Fruit fly (Drosophila melanogaster): ENCODE data around the gene CG1647.

CG1647 gene

dm6 chr3R:28819555-28820305, at the start of gene CG1647, which contains the start of gene CG1523:
Gene CG1647, plus strand, starts transcription at chr3R:28820221.
Gene CG1523, minus strand, starts transcription at chr3R:28819668.
- TF ChIP-seq psq (optimal IDR thresholded peaks at IDR 0.05) = no peak
- TF ChIP-seq usp (GFP tag; optimal IDR thresholded peaks at IDR 0.05) = no peak
- no peak for TF ChIP-seq Dll (optimal IDR thresholded peaks at IDR 0.05)
- no peak for TF ChIP-seq CG8478 (optimal IDR thresholded peaks at IDR 0.05)
- TF ChIP-seq pan (optimal IDR thresholded peaks at IDR 0.05) = no peak
- no peak for TF ChIP-seq EcR (GFP tag; optimal IDR thresholded peaks at IDR 0.05)

dm6 chr3R:28775703-28776102, 44.3 kb upstream of the CG1647 start:
- TF ChIP-seq pan (optimal IDR thresholded peaks at IDR 0.05) (no peak), usp (GFP tag; optimal IDR thresholded peaks at IDR 0.05) (no peak)

- TF ChIP-seq Dll (optimal IDR thresholded peaks at IDR 0.05) = no peak
- no peak for TF ChIP-seq usp (GFP tag; optimal IDR thresholded peaks at IDR 0.05)
- TF ChIP-seq pan (optimal IDR thresholded peaks at IDR 0.05) = no peak
- TF ChIP-seq CG8478 (optimal IDR thresholded peaks at IDR 0.05) = no peak
Measured at dm6 chr3R:28789317-28789716, 30.7 kb upstream of the CG1647 start, which contains the start of gene CG34295. Gene CG34295, plus strand, starts transcription at chr3R:28789617.

dm6 chr3R:28790222-28790621, 29.8 kb upstream of the CG1647 start, which contains the start of gene intr:
Gene intr, plus strand, starts transcription at chr3R:28790522.
- TF ChIP-seq EcR (GFP tag; optimal IDR thresholded peaks at IDR 0.05) (no peak), psq (optimal IDR thresholded peaks at IDR 0.05) (no peak)

- no peak for TF ChIP-seq EcR (GFP tag; optimal IDR thresholded peaks at IDR 0.05)
- no peak for TF ChIP-seq Dll (optimal IDR thresholded peaks at IDR 0.05)
- TF ChIP-seq usp (GFP tag; optimal IDR thresholded peaks at IDR 0.05) = no peak
- TF ChIP-seq pan (optimal IDR thresholded peaks at IDR 0.05) = no peak
- TF ChIP-seq CG8478 (optimal IDR thresholded peaks at IDR 0.05) = no peak
- no peak for TF ChIP-seq psq (optimal IDR thresholded peaks at IDR 0.05)
Measured at dm6 chr3R:28805164-28805563, 14.9 kb upstream of the CG1647 start.

- TF ChIP-seq usp (GFP tag; optimal IDR thresholded peaks at IDR 0.05) (no peak), pan (optimal IDR thresholded peaks at IDR 0.05) (no peak), CG8478 (optimal IDR thresholded peaks at IDR 0.05) (no peak), Dll (optimal IDR thresholded peaks at IDR 0.05) (no peak), EcR (GFP tag; optimal IDR thresholded peaks at IDR 0.05) (no peak), psq (optimal IDR thresholded peaks at IDR 0.05) (no peak)
Measured at dm6 chr3R:28806402-28806801, 13.6 kb upstream of the CG1647 start, which contains the start of gene CheB98a. Gene CheB98a, plus strand, starts transcription at chr3R:28806702.

- TF ChIP-seq psq (optimal IDR thresholded peaks at IDR 0.05) = no peak
- no peak for TF ChIP-seq usp (GFP tag; optimal IDR thresholded peaks at IDR 0.05)
- no peak for TF ChIP-seq pan (optimal IDR thresholded peaks at IDR 0.05)
- no peak for TF ChIP-seq CG8478 (optimal IDR thresholded peaks at IDR 0.05)
- no peak for TF ChIP-seq EcR (GFP tag; optimal IDR thresholded peaks at IDR 0.05)
- TF ChIP-seq Dll (optimal IDR thresholded peaks at IDR 0.05) = no peak
Measured at dm6 chr3R:28810942-28811676, 8.9 kb upstream of the CG1647 start, which contains the start of gene wdn. Gene wdn, minus strand, starts transcription at chr3R:28811337.

- no peak for TF ChIP-seq EcR (GFP tag; optimal IDR thresholded peaks at IDR 0.05)
- no peak for TF ChIP-seq usp (GFP tag; optimal IDR thresholded peaks at IDR 0.05)
- no peak for TF ChIP-seq pan (optimal IDR thresholded peaks at IDR 0.05)
- TF ChIP-seq psq (optimal IDR thresholded peaks at IDR 0.05) = no peak
- TF ChIP-seq CG8478 (optimal IDR thresholded peaks at IDR 0.05) = no peak
Measured at dm6 chr3R:28811677-28812465, 8.2 kb upstream of the CG1647 start, which contains the start of gene Prp39. Gene Prp39, plus strand, starts transcription at chr3R:28812102.

- TF ChIP-seq usp (GFP tag; optimal IDR thresholded peaks at IDR 0.05) = no peak
- no peak for TF ChIP-seq Dll (optimal IDR thresholded peaks at IDR 0.05)
- no peak for TF ChIP-seq EcR (GFP tag; optimal IDR thresholded peaks at IDR 0.05)
- TF ChIP-seq pan (optimal IDR thresholded peaks at IDR 0.05) = no peak
- TF ChIP-seq CG8478 (optimal IDR thresholded peaks at IDR 0.05) = no peak
- TF ChIP-seq psq (optimal IDR thresholded peaks at IDR 0.05) = no peak
Measured at dm6 chr3R:28827222-28827621, 7.2 kb downstream of the CG1647 start.

dm6 chr3R:28829328-28829916, 9.4 kb downstream of the CG1647 start:
- TF ChIP-seq usp (GFP tag; optimal IDR thresholded peaks at IDR 0.05) (no peak), Dll (optimal IDR thresholded peaks at IDR 0.05) (no peak), pan (optimal IDR thresholded peaks at IDR 0.05) (no peak), EcR (GFP tag; optimal IDR thresholded peaks at IDR 0.05) (no peak), CG8478 (optimal IDR thresholded peaks at IDR 0.05) (no peak), psq (optimal IDR thresholded peaks at IDR 0.05) (no peak)

- no peak for TF ChIP-seq usp (GFP tag; optimal IDR thresholded peaks at IDR 0.05)
Measured at dm6 chr3R:28830746-28831145, 10.7 kb downstream of the CG1647 start.

dm6 chr3R:28831172-28831571, 11.2 kb downstream of the CG1647 start:
- TF ChIP-seq psq (optimal IDR thresholded peaks at IDR 0.05) (no peak), EcR (GFP tag; optimal IDR thresholded peaks at IDR 0.05) (no peak), Dll (optimal IDR thresholded peaks at IDR 0.05) (no peak), CG8478 (optimal IDR thresholded peaks at IDR 0.05) (no peak), pan (optimal IDR thresholded peaks at IDR 0.05) (no peak), usp (GFP tag; optimal IDR thresholded peaks at IDR 0.05) (no peak)
